Worm (Caenorhabditis elegans) whole organism, L2 larva: ENCODE results near the gene dhs-12.
A peak's percentile ranks its signal among the peaks of the same experiment; 100 is the strongest.

Experiments used
- C34F6.9 ChIP-seq: fragments of 150-350 bp; optimal IDR thresholded peaks from 2 replicates; lab custom pipeline; 2014; ENCODE audit warnings: missing biosample characterization, missing genetic modification characterization
- F13H6.1 ChIP-seq: sonication (generic microtip); optimal IDR thresholded peaks from 2 replicates; lab custom pipeline; 2016; ENCODE audit warnings: missing genetic modification characterization, missing compliant biosample characterization
- R02D3.7 ChIP-seq: fragments of 150-350 bp; optimal IDR thresholded peaks from 2 replicates; lab custom pipeline; 2014; ENCODE audit warnings: missing biosample characterization, missing genetic modification characterization
- Y55F3AM.14 ChIP-seq: fragments of 200-800 bp; sonication (Bioruptor generic); optimal IDR thresholded peaks from 2 replicates; lab custom pipeline; 2018; ENCODE audit warnings: mild to moderate bottlenecking, missing genetic modification characterization, missing compliant biosample characterization
- ZK546.5 ChIP-seq: sonication (generic microtip); optimal IDR thresholded peaks from 2 replicates; lab custom pipeline; 2017; ENCODE audit warnings: missing biosample characterization, missing genetic modification characterization
- alr-1 ChIP-seq: fragments of 150-350 bp; optimal IDR thresholded peaks from 2 replicates; lab custom pipeline; 2014; ENCODE audit warnings: missing biosample characterization, missing genetic modification characterization
- aly-2 ChIP-seq: fragments of 150-350 bp; optimal IDR thresholded peaks from 2 replicates; lab custom pipeline; 2014; ENCODE audit warnings: missing biosample characterization, missing genetic modification characterization
- ama-1 ChIP-seq: fragments of 150-350 bp; optimal IDR thresholded peaks from 2 replicates; lab custom pipeline; 2018; ENCODE audit warnings: inconsistent platforms
- ceh-16 ChIP-seq: fragments of 150-350 bp; optimal IDR thresholded peaks from 2 replicates; lab custom pipeline; 2014; ENCODE audit warnings: missing biosample characterization, missing genetic modification characterization
- crh-2 ChIP-seq: sonication (generic microtip); optimal IDR thresholded peaks from 2 replicates; lab custom pipeline; 2017; ENCODE audit warnings: missing biosample characterization, missing genetic modification characterization
- dmd-4 ChIP-seq: sonication (generic microtip); optimal IDR thresholded peaks from 2 replicates; lab custom pipeline; 2017; ENCODE audit warnings: missing biosample characterization, missing genetic modification characterization
- egl-27 ChIP-seq: sonication (generic microtip); optimal IDR thresholded peaks from 3 replicates; lab custom pipeline; 2017; ENCODE audit warnings: missing biosample characterization, missing genetic modification reagents, missing genetic modification characterization
- elt-3 ChIP-seq: sonication (generic microtip); optimal IDR thresholded peaks from 2 replicates; lab custom pipeline; 2017; ENCODE audit warnings: missing biosample characterization, missing genetic modification characterization
- fos-1 ChIP-seq: fragments of 150-350 bp; optimal IDR thresholded peaks from 2 replicates; lab custom pipeline; 2014; ENCODE audit warnings: missing biosample characterization, missing genetic modification characterization
- gmeb-1 ChIP-seq: fragments of 150-350 bp; optimal IDR thresholded peaks from 2 replicates; lab custom pipeline; 2014; ENCODE audit warnings: missing biosample characterization, missing genetic modification characterization
- lin-11 ChIP-seq: fragments of 150-350 bp; sonication (generic microtip); optimal IDR thresholded peaks from 2 replicates; lab custom pipeline; 2014; ENCODE audit warnings: missing biosample characterization, missing genetic modification characterization, inconsistent platforms, mixed read lengths
- lin-13 ChIP-seq: fragments of 150-350 bp; optimal IDR thresholded peaks from 2 replicates; lab custom pipeline; 2014; ENCODE audit warnings: missing biosample characterization, missing genetic modification reagents, missing genetic modification characterization
- lin-39 ChIP-seq: fragments of 150-350 bp; optimal IDR thresholded peaks from 2 replicates; lab custom pipeline; 2014; ENCODE audit warnings: missing biosample characterization, missing genetic modification reagents, missing genetic modification characterization
- lsy-2 ChIP-seq, 2 experiments: fragments of 150-350 bp in 1 of 2; sonication (generic microtip) in 1 of 2; optimal IDR thresholded peaks; 2 replicates each; lab custom pipeline; 2014 to 2017; ENCODE audit warnings: missing biosample characterization in 2 of 2, missing genetic modification characterization in 2 of 2
- mab-5 ChIP-seq: fragments of 150-350 bp; optimal IDR thresholded peaks from 2 replicates; lab custom pipeline; 2014; ENCODE audit warnings: missing biosample characterization, missing genetic modification characterization
- mbf-1 ChIP-seq: sonication (generic microtip); optimal IDR thresholded peaks from 2 replicates; lab custom pipeline; 2017; ENCODE audit warnings: missing biosample characterization, missing genetic modification characterization
- nhr-11 ChIP-seq: fragments of 150-350 bp; optimal IDR thresholded peaks from 2 replicates; lab custom pipeline; 2014; ENCODE audit warnings: missing biosample characterization, missing genetic modification characterization
- nhr-12 ChIP-seq: fragments of 150-350 bp; optimal IDR thresholded peaks from 2 replicates; lab custom pipeline; 2014; ENCODE audit warnings: missing biosample characterization, missing genetic modification characterization
- nhr-129 ChIP-seq: fragments of 150-350 bp; optimal IDR thresholded peaks from 2 replicates; lab custom pipeline; 2014; ENCODE audit warnings: missing biosample characterization, missing genetic modification characterization
- nhr-23 ChIP-seq: fragments of 150-350 bp; optimal IDR thresholded peaks from 2 replicates; lab custom pipeline; 2014; ENCODE audit warnings: missing biosample characterization, missing genetic modification reagents, missing genetic modification characterization
- nhr-237 ChIP-seq: fragments of 150-350 bp; optimal IDR thresholded peaks from 2 replicates; lab custom pipeline; 2014; ENCODE audit warnings: missing biosample characterization, missing genetic modification characterization
- nhr-25 ChIP-seq: fragments of 150-350 bp; sonication (generic microtip); optimal IDR thresholded peaks from 3 replicates; lab custom pipeline; 2014; ENCODE audit warnings: missing biosample characterization, missing genetic modification characterization
- nhr-77 ChIP-seq: fragments of 150-350 bp; optimal IDR thresholded peaks from 2 replicates; lab custom pipeline; 2014; ENCODE audit warnings: missing biosample characterization, missing genetic modification characterization
- peb-1 ChIP-seq: fragments of 150-350 bp; optimal IDR thresholded peaks from 2 replicates; lab custom pipeline; 2014; ENCODE audit warnings: missing biosample characterization, missing genetic modification characterization
- sem-4 ChIP-seq: fragments of 150-350 bp; optimal IDR thresholded peaks from 2 replicates; lab custom pipeline; 2014; ENCODE audit warnings: missing biosample characterization, missing genetic modification reagents, missing genetic modification characterization
- skn-1 ChIP-seq: sonication (generic microtip); optimal IDR thresholded peaks from 2 replicates; lab custom pipeline; 2017; ENCODE audit warnings: missing biosample characterization, missing genetic modification characterization
- sma-9 ChIP-seq, 2 experiments: fragments of 150-350 bp in 1 of 2; sonication (generic microtip) in 1 of 2; optimal IDR thresholded peaks; 2 replicates each; lab custom pipeline; 2014 to 2016; ENCODE audit warnings: missing genetic modification characterization in 2 of 2, mild to moderate bottlenecking in 1 of 2, missing biosample characterization in 1 of 2, missing compliant biosample characterization in 1 of 2, missing genetic modification reagents in 1 of 2, moderate library complexity in 1 of 2
- snpc-4 ChIP-seq: fragments of 150-350 bp; optimal IDR thresholded peaks from 2 replicates; lab custom pipeline; 2014; ENCODE audit warnings: missing biosample characterization, missing genetic modification characterization
- unc-39 ChIP-seq: fragments of 150-350 bp; optimal IDR thresholded peaks from 2 replicates; lab custom pipeline; 2014; ENCODE audit warnings: missing biosample characterization, missing genetic modification characterization
- unc-62 ChIP-seq: fragments of 150-350 bp; optimal IDR thresholded peaks from 2 replicates; lab custom pipeline; 2014; ENCODE audit warnings: missing biosample characterization, missing genetic modification reagents, missing genetic modification characterization
- zag-1 ChIP-seq: fragments of 150-350 bp; optimal IDR thresholded peaks from 2 replicates; lab custom pipeline; 2014; ENCODE audit warnings: missing biosample characterization, missing genetic modification characterization
- ztf-1 ChIP-seq: fragments of 200-800 bp; sonication (Bioruptor generic); conservative IDR thresholded peaks from 2 replicates; pipeline ENCODE4 v1.3.6; 2022; ENCODE audit warnings: missing genetic modification characterization, missing compliant biosample characterization
- ztf-11 ChIP-seq: sonication (generic microtip); optimal IDR thresholded peaks from 2 replicates; lab custom pipeline; 2017; ENCODE audit warnings: missing biosample characterization, missing genetic modification characterization
- ztf-4 ChIP-seq: fragments of 150-350 bp; optimal IDR thresholded peaks from 2 replicates; lab custom pipeline; 2014; ENCODE audit warnings: missing biosample characterization, missing genetic modification characterization

dhs-12 gene

ce11 chrIV:10144487-10144886, 2.2 kb downstream of the dhs-12 start:
- TF ChIP-seq ceh-16 (tag; lab: Kevin White, UChicago) (no peak), skn-1 (peak; percentile 78)

DNA sequence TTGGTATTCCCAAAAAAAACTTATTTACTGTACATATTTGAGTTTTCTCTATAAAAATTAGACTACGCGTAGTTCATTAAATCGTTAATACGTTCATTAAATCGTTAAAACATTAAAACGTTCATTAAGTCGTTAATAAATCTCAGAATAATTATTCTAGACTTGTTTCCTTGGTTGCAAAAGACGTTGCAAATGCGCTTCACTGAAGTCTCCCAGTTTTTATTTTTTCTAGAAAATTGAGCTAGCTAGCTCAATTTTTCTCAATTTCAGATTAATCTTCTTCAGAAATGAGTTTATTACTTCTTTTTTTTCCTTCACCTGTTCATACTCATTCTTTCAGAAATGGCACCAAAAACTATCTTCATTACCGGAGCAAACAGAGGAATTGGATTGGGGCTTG, 2.7 kb downstream of the dhs-12 start:
- no peak for TF ChIP-seq nhr-237 (tag; lab: Kevin White, UChicago)
- no peak for TF ChIP-seq aly-2 (tag; lab: Kevin White, UChicago)
- no peak for TF ChIP-seq nhr-12 (tag; lab: Kevin White, UChicago)
- no peak for TF ChIP-seq elt-3
- no peak for TF ChIP-seq sem-4 (tag; lab: Kevin White, UChicago)
- TF ChIP-seq nhr-25 (tag; lab: Kevin White, UChicago), result no peak
- TF ChIP-seq peb-1, result no peak
- TF ChIP-seq alr-1 (tag; lab: Kevin White, UChicago), result no peak
- TF ChIP-seq C34F6.9 (tag; lab: Kevin White, UChicago), result no peak

ce11 chrIV:10146885-10147284, 4.6 kb downstream of the dhs-12 start, which contains the start of gene T14G10.8:
TSS of gene T14G10.8 (minus strand) at chrIV:10146985.
- TF ChIP-seq fos-1 (tag; lab: Kevin White, UChicago), result no peak
- TF ChIP-seq zag-1 (tag; lab: Kevin White, UChicago), result no peak
- TF ChIP-seq nhr-77 (tag; lab: Kevin White, UChicago), result no peak
- no peak for TF ChIP-seq C34F6.9 (tag; lab: Kevin White, UChicago)
- no peak for TF ChIP-seq peb-1
- TF ChIP-seq unc-62 (GFP tag; lab: Kevin White, UChicago), result no peak
- TF ChIP-seq snpc-4 (tag; lab: Kevin White, UChicago), result no peak
- no peak for TF ChIP-seq egl-27
- TF ChIP-seq ztf-4, result no peak
- TF ChIP-seq ztf-1, result no peak
- no peak for TF ChIP-seq nhr-237 (tag; lab: Kevin White, UChicago)
- TF ChIP-seq lin-39, result no peak
- TF ChIP-seq skn-1, result no peak
- no peak for TF ChIP-seq ZK546.5 (tag; lab: Kevin White, UChicago)
- no peak for TF ChIP-seq nhr-11 (tag; lab: Kevin White, UChicago)
- no peak for TF ChIP-seq lin-11 (tag; lab: Kevin White, UChicago)
- TF ChIP-seq nhr-25 (tag; lab: Kevin White, UChicago), result no peak
- TF ChIP-seq, all 48 proteins: peak for 0

ce11 chrIV:10148938-10149337, 6.7 kb downstream of the dhs-12 start, which contains the start of gene pigs-1:
TSS of gene pigs-1 (minus strand) at chrIV:10149038.
- no peak for TF ChIP-seq nhr-25 (tag; lab: Kevin White, UChicago)
- TF ChIP-seq sma-9 (GFP tag; optimal IDR thresholded peaks at IDR 0.05; lab: Kevin White, UChicago), result no peak
- no peak for TF ChIP-seq sma-9 (tag; optimal IDR thresholded peaks at IDR 0.05; lab: Kevin White, UChicago)
- TF ChIP-seq sem-4 (tag; lab: Kevin White, UChicago), result no peak
- no peak for TF ChIP-seq nhr-12 (tag; lab: Kevin White, UChicago)
- no peak for TF ChIP-seq gmeb-1
- TF ChIP-seq nhr-23 (tag; lab: Kevin White, UChicago), result no peak
- no peak for TF ChIP-seq ama-1 (lab: Kevin White, UChicago)
- TF ChIP-seq egl-27, result no peak
- TF ChIP-seq F13H6.1 (tag; lab: Kevin White, UChicago), result no peak
- TF ChIP-seq Y55F3AM.14 (GFP tag; lab: Kevin White, UChicago), result no peak
- TF ChIP-seq lin-13, result no peak
- TF ChIP-seq unc-62 (GFP tag; lab: Kevin White, UChicago), result no peak
- TF ChIP-seq lsy-2 (tag; optimal IDR thresholded peaks at IDR 0.05; lab: Kevin White, UChicago), result no peak
- no peak for TF ChIP-seq lin-39
- TF ChIP-seq elt-3, result no peak
- TF ChIP-seq C34F6.9 (tag; lab: Kevin White, UChicago), result no peak
- TF ChIP-seq peb-1, result no peak
- no peak for TF ChIP-seq mab-5 (tag; lab: Kevin White, UChicago)
- no peak for TF ChIP-seq mbf-1 (tag; lab: Kevin White, UChicago)

DNA sequence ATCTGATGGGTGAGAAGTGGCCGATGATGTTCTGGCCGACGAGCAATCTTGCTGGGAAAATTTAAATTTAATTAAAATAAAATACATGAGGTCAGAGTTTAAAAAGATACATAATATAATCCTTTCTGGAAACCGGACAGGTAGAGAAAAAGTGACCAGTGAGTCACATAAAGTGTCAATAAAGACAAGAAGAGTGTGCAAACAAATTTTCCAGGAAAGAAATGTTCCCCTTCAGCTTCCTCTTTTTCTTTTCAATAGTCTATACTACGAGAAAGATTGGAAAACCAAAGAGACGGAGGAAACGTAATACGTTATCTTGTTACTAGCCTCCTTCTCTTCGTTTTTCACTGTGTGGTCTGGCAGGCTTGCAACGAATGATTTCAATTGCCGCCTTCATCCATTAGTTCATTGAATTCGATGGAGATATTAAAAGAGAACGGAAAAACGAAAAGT, 8.3 kb downstream of the dhs-12 start, which contains the start of gene tsp-12:
TSS of gene tsp-12 (minus strand) at position 51 of the 453 bp plus-strand sequence.
- TF ChIP-seq unc-39 (tag; lab: Kevin White, UChicago) (no peak), fos-1 (tag; lab: Kevin White, UChicago) (no peak), crh-2 (tag; lab: Kevin White, UChicago) (no peak), ama-1 (lab: Kevin White, UChicago) (no peak), dmd-4 (tag; lab: Kevin White, UChicago) (no peak), nhr-11 (tag; lab: Kevin White, UChicago) (no peak), R02D3.7 (tag; lab: Kevin White, UChicago) (no peak), ztf-11 (no peak), unc-62 (GFP tag; lab: Kevin White, UChicago) (no peak), lin-13 (peak; percentile 23), skn-1 (no peak), egl-27 (no peak), elt-3 (no peak), C34F6.9 (tag; lab: Kevin White, UChicago) (peak; percentile 2), sma-9 (GFP tag; optimal IDR thresholded peaks at IDR 0.05; lab: Kevin White, UChicago) (no peak), sma-9 (tag; optimal IDR thresholded peaks at IDR 0.05; lab: Kevin White, UChicago) (no peak), nhr-129 (tag; lab: Kevin White, UChicago) (no peak), F13H6.1 (tag; lab: Kevin White, UChicago) (peak; percentile 51), ceh-16 (tag; lab: Kevin White, UChicago) (no peak)
